Fruit fly (Drosophila melanogaster): ENCODE measurements around the gene ppk19.

Gene ppk19

dm6 chr3R:29625883-29626282 lies 46.4 kb upstream of the ppk19 start (continued):
- 0 out of 2 replicates have a peak, but pooled peaks have one; percentile 23 for TF ChIP-seq stc (GFP tag; IDR thresholded peaks at IDR 0.05)
- no peak for TF ChIP-seq toy (GFP tag; IDR thresholded peaks at IDR 0.05)
- no peak for TF ChIP-seq Nf-YA (GFP tag; IDR thresholded peaks at IDR 0.05)
- peak; percentile 45 for TF ChIP-seq grau (tag; optimal IDR thresholded peaks at IDR 0.05)
- TF ChIP-seq CG32532 (GFP tag; IDR thresholded peaks at IDR 0.05): peak; percentile 50; the same call in 1 of the 2 replicates
- TF ChIP-seq Hmx (GFP tag; optimal IDR thresholded peaks at IDR 0.05): no peak
- TF ChIP-seq CG12299 (tag; optimal IDR thresholded peaks at IDR 0.05): no peak
- TF ChIP-seq slbo (GFP tag; IDR thresholded peaks at IDR 0.05): peak; percentile 48; the same call in 1 of the 2 replicates
- TF ChIP-seq grn (GFP tag; optimal IDR thresholded peaks at IDR 0.05): no peak
- TF ChIP-seq dmrt11E (tag; optimal IDR thresholded peaks at IDR 0.05): peak; percentile 32
- 0 out of 2 replicates have a peak, but pooled peaks have one; percentile 34 for TF ChIP-seq CG17328 (GFP tag; IDR thresholded peaks at IDR 0.05)
- no peak for TF ChIP-seq pzg (GFP tag; optimal IDR thresholded peaks at IDR 0.05)
- peak; percentile 15 for TF ChIP-seq Dek (tag; optimal IDR thresholded peaks at IDR 0.05)
- no peak for TF ChIP-seq CG12942 (GFP tag; optimal IDR thresholded peaks at IDR 0.05)
- no peak for TF ChIP-seq CG8281 (tag; optimal IDR thresholded peaks at IDR 0.05)
- TF ChIP-seq Drgx (GFP tag; IDR thresholded peaks at IDR 0.05): no peak
- no peak for TF ChIP-seq sr (GFP tag; IDR thresholded peaks at IDR 0.05)
- no peak for TF ChIP-seq kni (GFP tag; optimal IDR thresholded peaks at IDR 0.05)
- no peak for TF ChIP-seq CTCF (GFP tag; optimal IDR thresholded peaks at IDR 0.05)
- TF ChIP-seq CG42726 (GFP tag; IDR thresholded peaks at IDR 0.05; ENCODE audit: partially characterized antibody): no peak
- no peak for TF ChIP-seq schlank (tag; optimal IDR thresholded peaks at IDR 0.05)
- TF ChIP-seq CG10366 (GFP tag; IDR thresholded peaks at IDR 0.05): 0 out of 2 replicates have a peak, but pooled peaks have one; percentile 13
- no peak for TF ChIP-seq org-1 (GFP tag; optimal IDR thresholded peaks at IDR 0.05)
- no peak for TF ChIP-seq Atf6 (GFP tag; IDR thresholded peaks at IDR 0.05)
- no peak for TF ChIP-seq HmgD (GFP tag; optimal IDR thresholded peaks at IDR 0.05)
- TF ChIP-seq CG17802 (tag; optimal IDR thresholded peaks at IDR 0.05): no peak
- TF ChIP-seq NFAT (GFP tag; IDR thresholded peaks at IDR 0.05): no peak
- peak; percentile 45 for TF ChIP-seq CG4424 (GFP tag; optimal IDR thresholded peaks at IDR 0.05)
- TF ChIP-seq nmo (GFP tag; optimal IDR thresholded peaks at IDR 0.05): peak; percentile 0
- no peak for TF ChIP-seq CG17186 (GFP tag; optimal IDR thresholded peaks at IDR 0.05)
- no peak for TF ChIP-seq Mes4 (GFP tag; optimal IDR thresholded peaks at IDR 0.05)
- no peak for TF ChIP-seq twi (tag; optimal IDR thresholded peaks at IDR 0.05)
- peak; percentile 35 for TF ChIP-seq CG17359 (tag; optimal IDR thresholded peaks at IDR 0.05)
- TF ChIP-seq CG32772 (GFP tag; IDR thresholded peaks at IDR 0.05): no peak
- TF ChIP-seq CG3407 (GFP tag; optimal IDR thresholded peaks at IDR 0.05): no peak
- 0 out of 2 replicates have a peak, but pooled peaks have one; percentile 13 for TF ChIP-seq Rx (GFP tag; IDR thresholded peaks at IDR 0.05)
- peak; percentile 1 for TF ChIP-seq nerfin-1 (tag; optimal IDR thresholded peaks at IDR 0.05)
- peak; percentile 30 for TF ChIP-seq caup (GFP tag; optimal IDR thresholded peaks at IDR 0.05; ENCODE audit: severe bottlenecking)
- TF ChIP-seq Hr39 (optimal IDR thresholded peaks at IDR 0.05): no peak
- no peak for TF ChIP-seq ab (GFP tag; optimal IDR thresholded peaks at IDR 0.05)
- TF ChIP-seq mam (GFP tag; optimal IDR thresholded peaks at IDR 0.05): no peak
- no peak for TF ChIP-seq nau (GFP tag; optimal IDR thresholded peaks at IDR 0.05)
- peak; percentile 64 for TF ChIP-seq gem (tag; optimal IDR thresholded peaks at IDR 0.05)
- TF ChIP-seq pita (GFP tag; optimal IDR thresholded peaks at IDR 0.05): no peak
- TF ChIP-seq CG18011 (GFP tag; optimal IDR thresholded peaks at IDR 0.05): no peak
- no peak for TF ChIP-seq pb (GFP tag; optimal IDR thresholded peaks at IDR 0.05)
- TF ChIP-seq CG12391 (tag; optimal IDR thresholded peaks at IDR 0.05): peak; percentile 41
- peak; percentile 14 for TF ChIP-seq D19A (tag; optimal IDR thresholded peaks at IDR 0.05)
- no peak for TF ChIP-seq CG16813 (GFP tag; IDR thresholded peaks at IDR 0.05; ENCODE audit: partially characterized antibody)
- TF ChIP-seq Sry-β (GFP tag; optimal IDR thresholded peaks at IDR 0.05): no peak
- no peak for TF ChIP-seq CG3726 (GFP tag; IDR thresholded peaks at IDR 0.05)
- TF ChIP-seq chinmo (GFP tag; IDR thresholded peaks at IDR 0.05; ENCODE audit: partially characterized antibody): no peak

All from whole organism, embryonic.